Fruit fly (Drosophila melanogaster): ENCODE data around the gene SdhD.

Gene SdhD

dm6 chr3R:23783961-23784360, 23.6 kb upstream of the SdhD start (continued):
- TF ChIP-seq CG2129 (GFP tag; IDR thresholded peaks at IDR 0.05; ENCODE audit: partially characterized antibody): no peak
- no peak for TF ChIP-seq Mrtf (GFP tag; IDR thresholded peaks at IDR 0.05)
- 0 out of 2 replicates have a peak, but pooled peaks have one; percentile 26 for TF ChIP-seq ssp (GFP tag; IDR thresholded peaks at IDR 0.05)
- TF ChIP-seq tup (GFP tag; optimal IDR thresholded peaks at IDR 0.05): peak; percentile 54
- no peak for TF ChIP-seq fd102C (GFP tag; optimal IDR thresholded peaks at IDR 0.05)
- peak; percentile 43 for TF ChIP-seq Mad (GFP tag; optimal IDR thresholded peaks at IDR 0.05)
- TF ChIP-seq grn (GFP tag; optimal IDR thresholded peaks at IDR 0.05): no peak
- TF ChIP-seq aop (GFP tag; IDR thresholded peaks at IDR 0.05): no peak
- no peak for TF ChIP-seq al (GFP tag; IDR thresholded peaks at IDR 0.05)
- TF ChIP-seq CG11456 (GFP tag; IDR thresholded peaks at IDR 0.05): no peak
- no peak for TF ChIP-seq her (GFP tag; optimal IDR thresholded peaks at IDR 0.05)
- TF ChIP-seq CG15073 (GFP tag; optimal IDR thresholded peaks at IDR 0.05): no peak
- TF ChIP-seq row (GFP tag; IDR thresholded peaks at IDR 0.05): peak; percentile 74
- peak; percentile 41 for TF ChIP-seq CG12071 (GFP tag; optimal IDR thresholded peaks at IDR 0.05)
- TF ChIP-seq salm (tag; optimal IDR thresholded peaks at IDR 0.05): peak; percentile 55
- no peak for TF ChIP-seq CG15514 (GFP tag; optimal IDR thresholded peaks at IDR 0.05)
- TF ChIP-seq Poxn (GFP tag; IDR thresholded peaks at IDR 0.05): no peak
- TF ChIP-seq D (optimal IDR thresholded peaks at IDR 0.05): no peak
- TF ChIP-seq D (GFP tag; optimal IDR thresholded peaks at IDR 0.05): peak; percentile 88
- peak; percentile 82 for TF ChIP-seq CG11504 (tag; optimal IDR thresholded peaks at IDR 0.05)
- no peak for TF ChIP-seq Hey (tag; optimal IDR thresholded peaks at IDR 0.05)
- TF ChIP-seq danr (GFP tag; IDR thresholded peaks at IDR 0.05): peak; percentile 46; the same call in 1 of the 2 replicates
- peak; percentile 48 for TF ChIP-seq bab2 (GFP tag; optimal IDR thresholded peaks at IDR 0.05)
- TF ChIP-seq Bgb (GFP tag; IDR thresholded peaks at IDR 0.05; ENCODE audit: partially characterized antibody): no peak
- peak; percentile 50; the same call in 1 of the 2 replicates for TF ChIP-seq CG32767 (GFP tag; IDR thresholded peaks at IDR 0.05)
- peak; percentile 63 for TF ChIP-seq peb (GFP tag; IDR thresholded peaks at IDR 0.05)
- TF ChIP-seq crp (GFP tag; optimal IDR thresholded peaks at IDR 0.05): peak in 1 of 2 experiments; percentile 14
- TF ChIP-seq CG14710 (tag; optimal IDR thresholded peaks at IDR 0.05): peak; percentile 90
- peak; percentile 71 for TF ChIP-seq jing (GFP tag; optimal IDR thresholded peaks at IDR 0.05)
- TF ChIP-seq CG1792 (GFP tag; optimal IDR thresholded peaks at IDR 0.05): no peak
- peak; percentile 73 for TF ChIP-seq lmd (GFP tag; IDR thresholded peaks at IDR 0.05)
- no peak for TF ChIP-seq tll (GFP tag; optimal IDR thresholded peaks at IDR 0.05)
- no peak for TF ChIP-seq amos (GFP tag; IDR thresholded peaks at IDR 0.05; ENCODE audit: partially characterized antibody)
- peak; percentile 49 for TF ChIP-seq CG30020 (tag; optimal IDR thresholded peaks at IDR 0.05)
- peak; percentile 49 for TF ChIP-seq CG10366 (GFP tag; IDR thresholded peaks at IDR 0.05)
- peak; percentile 72 for TF ChIP-seq CG1602 (GFP tag; optimal IDR thresholded peaks at IDR 0.05)
- TF ChIP-seq CG11085 (GFP tag; IDR thresholded peaks at IDR 0.05): no peak
- no peak for TF ChIP-seq CG7963 (GFP tag; IDR thresholded peaks at IDR 0.05; ENCODE audit: partially characterized antibody)
- TF ChIP-seq cwo (GFP tag; optimal IDR thresholded peaks at IDR 0.05): peak; percentile 43
- no peak for TF ChIP-seq z (GFP tag; IDR thresholded peaks at IDR 0.05)
- TF ChIP-seq grau (tag; optimal IDR thresholded peaks at IDR 0.05): peak; percentile 75
- peak; percentile 50 for TF ChIP-seq CG4617 (GFP tag; optimal IDR thresholded peaks at IDR 0.05; ENCODE audit: borderline replicate concordance)
- TF ChIP-seq CG31224 (GFP tag; IDR thresholded peaks at IDR 0.05): 0 out of 2 replicates have a peak, but pooled peaks have one; percentile 16
- TF ChIP-seq CG9727 (GFP tag; optimal IDR thresholded peaks at IDR 0.05): peak; percentile 77
- peak; percentile 53 for TF ChIP-seq CG10462 (GFP tag; optimal IDR thresholded peaks at IDR 0.05)
- TF ChIP-seq BtbVII (GFP tag; optimal IDR thresholded peaks at IDR 0.05): no peak
- TF ChIP-seq CG6813 (GFP tag; optimal IDR thresholded peaks at IDR 0.05): peak; percentile 59
- peak; percentile 45; the same call in 1 of the 2 replicates for TF ChIP-seq CG32532 (GFP tag; IDR thresholded peaks at IDR 0.05)
- TF ChIP-seq lola (GFP tag; optimal IDR thresholded peaks at IDR 0.05): peak in 1 of 3 experiments; percentile 91
- TF ChIP-seq CG7745 (tag; optimal IDR thresholded peaks at IDR 0.05): no peak

Data from whole organism, embryonic.